Worm (Caenorhabditis elegans): ENCODE results near the gene spp-12.

Gene spp-12

ce11 chrV:13889516-13889915 lies at the start of gene spp-12:
Gene spp-12 (plus strand): TSS chrV:13889816.
- TF ChIP-seq ceh-82 (tag; optimal IDR thresholded peaks at IDR 0.05): no peak
- TF ChIP-seq skn-1 (tag; optimal IDR thresholded peaks at IDR 0.05): no peak
- no peak for TF ChIP-seq lsy-2 (tag; optimal IDR thresholded peaks at IDR 0.05)
- no peak for TF ChIP-seq sma-9 (GFP tag; optimal IDR thresholded peaks at IDR 0.05)
- TF ChIP-seq sma-9 (tag; optimal IDR thresholded peaks at IDR 0.05): no peak
- TF ChIP-seq nhr-6 (tag; optimal IDR thresholded peaks at IDR 0.05): no peak
- TF ChIP-seq ZK546.5 (tag; optimal IDR thresholded peaks at IDR 0.05): no peak
- no peak for TF ChIP-seq zag-1 (tag; optimal IDR thresholded peaks at IDR 0.05)
- TF ChIP-seq mab-5 (tag; optimal IDR thresholded peaks at IDR 0.05): no peak
- TF ChIP-seq blmp-1 (tag; optimal IDR thresholded peaks at IDR 0.05; ENCODE audit: insufficient read depth): no peak
- no peak for TF ChIP-seq peb-1 (tag; optimal IDR thresholded peaks at IDR 0.05)
- TF ChIP-seq R02D3.7 (tag; optimal IDR thresholded peaks at IDR 0.05): no peak
- no peak for TF ChIP-seq C34F6.9 (tag; optimal IDR thresholded peaks at IDR 0.05)
- no peak for TF ChIP-seq crh-2 (tag; optimal IDR thresholded peaks at IDR 0.05)
- no peak for TF ChIP-seq nhr-25 (tag; optimal IDR thresholded peaks at IDR 0.05)
- no peak for TF ChIP-seq ceh-16 (tag; optimal IDR thresholded peaks at IDR 0.05)
- TF ChIP-seq snpc-4 (tag; optimal IDR thresholded peaks at IDR 0.05): no peak
- no peak for TF ChIP-seq elt-1 (tag; optimal IDR thresholded peaks at IDR 0.05)
- no peak for TF ChIP-seq dmd-4 (tag; optimal IDR thresholded peaks at IDR 0.05)

ce11 chrV:13840909-13841308 lies 48.7 kb upstream of the spp-12 start, which contains the start of gene srx-17:
Gene srx-17 (plus strand): TSS chrV:13841209.
- TF ChIP-seq skn-1 (tag; optimal IDR thresholded peaks at IDR 0.05) (no peak), R02D3.7 (tag; optimal IDR thresholded peaks at IDR 0.05) (no peak), lin-13 (GFP tag; optimal IDR thresholded peaks at IDR 0.05) (no peak), nhr-6 (tag; optimal IDR thresholded peaks at IDR 0.05) (no peak), snpc-4 (tag; optimal IDR thresholded peaks at IDR 0.05) (no peak), elt-3 (tag; optimal IDR thresholded peaks at IDR 0.05) (no peak), ceh-16 (tag; optimal IDR thresholded peaks at IDR 0.05) (no peak), nhr-11 (tag; optimal IDR thresholded peaks at IDR 0.05) (no peak), aly-2 (tag; optimal IDR thresholded peaks at IDR 0.05) (no peak), fos-1 (tag; optimal IDR thresholded peaks at IDR 0.05) (no peak), nhr-129 (tag; optimal IDR thresholded peaks at IDR 0.05) (no peak), unc-62 (GFP tag; optimal IDR thresholded peaks at IDR 0.05) (no peak), crh-2 (tag; optimal IDR thresholded peaks at IDR 0.05) (no peak), ama-1 (optimal IDR thresholded peaks at IDR 0.05) (no peak), alr-1 (tag; optimal IDR thresholded peaks at IDR 0.05) (no peak)

- TF ChIP-seq zag-1 (tag; optimal IDR thresholded peaks at IDR 0.05) (no peak), ama-1 (optimal IDR thresholded peaks at IDR 0.05) (no peak)
These were observed 46.5 kb upstream of the spp-12 start, which contains the start of gene srx-130 for ce11 chrV:13843147-13843546. Gene srx-130 (plus strand): TSS chrV:13843447.

ce11 chrV:13845136-13845535 lies 44.5 kb upstream of the spp-12 start, which contains the start of gene srx-131:
Gene srx-131 (plus strand): TSS chrV:13845436.
- TF ChIP-seq ZK546.5 (tag; optimal IDR thresholded peaks at IDR 0.05): no peak
- no peak for TF ChIP-seq nhr-23 (tag; optimal IDR thresholded peaks at IDR 0.05)
- no peak for TF ChIP-seq nhr-12 (tag; optimal IDR thresholded peaks at IDR 0.05)
- TF ChIP-seq ztf-4 (tag; optimal IDR thresholded peaks at IDR 0.05): no peak
- no peak for TF ChIP-seq nhr-25 (tag; optimal IDR thresholded peaks at IDR 0.05)
- TF ChIP-seq ztf-1 (GFP tag; conservative IDR thresholded peaks at IDR 0.05): no peak
- no peak for TF ChIP-seq sma-3 (GFP tag; optimal IDR thresholded peaks at IDR 0.05)
- TF ChIP-seq nhr-77 (tag; optimal IDR thresholded peaks at IDR 0.05): no peak
- no peak for TF ChIP-seq nhr-6 (tag; optimal IDR thresholded peaks at IDR 0.05)
- TF ChIP-seq lsy-2 (tag; optimal IDR thresholded peaks at IDR 0.05): no peak
- no peak for TF ChIP-seq ama-1 (optimal IDR thresholded peaks at IDR 0.05)
- no peak for TF ChIP-seq nhr-10 (tag; optimal IDR thresholded peaks at IDR 0.05)
- TF ChIP-seq Y55F3AM.14 (GFP tag; optimal IDR thresholded peaks at IDR 0.05): no peak
- no peak for TF ChIP-seq unc-62 (GFP tag; optimal IDR thresholded peaks at IDR 0.05)
- no peak for TF ChIP-seq ceh-82 (tag; optimal IDR thresholded peaks at IDR 0.05)
- TF ChIP-seq sem-4 (tag; optimal IDR thresholded peaks at IDR 0.05): no peak
- TF ChIP-seq mdl-1 (tag; optimal IDR thresholded peaks at IDR 0.05): no peak
- TF ChIP-seq lin-11 (tag; optimal IDR thresholded peaks at IDR 0.05): no peak
- TF ChIP-seq blmp-1 (tag; optimal IDR thresholded peaks at IDR 0.05; ENCODE audit: insufficient read depth): no peak
- no peak for TF ChIP-seq aly-2 (tag; optimal IDR thresholded peaks at IDR 0.05)
